Fruit fly (Drosophila melanogaster): ENCODE results near the gene CG31253.
A peak's percentile ranks its signal among the peaks of the same experiment; 100 is the strongest.

Gene CG31253

DNA sequence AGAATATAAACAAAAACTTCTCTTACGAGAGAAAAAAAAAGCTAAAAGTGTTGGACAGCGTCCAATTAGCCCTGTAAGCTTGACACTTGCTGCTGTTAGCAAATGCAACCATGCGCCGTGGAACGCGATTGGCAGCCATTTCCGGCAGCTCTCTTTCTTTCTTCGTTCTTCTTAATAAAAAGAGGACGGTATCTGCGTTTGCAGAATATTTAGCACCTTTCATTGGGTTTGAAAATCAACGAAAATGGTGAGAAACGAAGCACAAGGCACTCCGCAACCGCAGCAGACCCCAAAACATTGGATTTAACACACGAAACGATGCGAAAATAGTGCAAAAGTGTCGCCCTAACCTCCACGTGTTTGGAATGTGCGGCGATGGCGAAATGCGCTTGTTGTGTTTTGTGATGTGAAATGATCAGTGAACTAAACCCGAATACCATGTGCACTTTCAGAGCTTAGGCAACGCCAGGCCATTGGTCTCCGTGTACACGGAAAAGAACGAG lies 37.6 kb downstream of the CG31253 start, which contains the start of gene RpL4 (continued):
- TF ChIP-seq Dp (GFP tag; optimal IDR thresholded peaks at IDR 0.05) = peak; percentile 12
- TF ChIP-seq cad (GFP tag; optimal IDR thresholded peaks at IDR 0.05) = no peak
- peak; percentile 65 for TF ChIP-seq CG13123 (GFP tag; optimal IDR thresholded peaks at IDR 0.05)
- TF ChIP-seq slbo (GFP tag; IDR thresholded peaks at IDR 0.05) = peak; percentile 75
- TF ChIP-seq Side (GFP tag; optimal IDR thresholded peaks at IDR 0.05) = peak; percentile 79

DNA sequence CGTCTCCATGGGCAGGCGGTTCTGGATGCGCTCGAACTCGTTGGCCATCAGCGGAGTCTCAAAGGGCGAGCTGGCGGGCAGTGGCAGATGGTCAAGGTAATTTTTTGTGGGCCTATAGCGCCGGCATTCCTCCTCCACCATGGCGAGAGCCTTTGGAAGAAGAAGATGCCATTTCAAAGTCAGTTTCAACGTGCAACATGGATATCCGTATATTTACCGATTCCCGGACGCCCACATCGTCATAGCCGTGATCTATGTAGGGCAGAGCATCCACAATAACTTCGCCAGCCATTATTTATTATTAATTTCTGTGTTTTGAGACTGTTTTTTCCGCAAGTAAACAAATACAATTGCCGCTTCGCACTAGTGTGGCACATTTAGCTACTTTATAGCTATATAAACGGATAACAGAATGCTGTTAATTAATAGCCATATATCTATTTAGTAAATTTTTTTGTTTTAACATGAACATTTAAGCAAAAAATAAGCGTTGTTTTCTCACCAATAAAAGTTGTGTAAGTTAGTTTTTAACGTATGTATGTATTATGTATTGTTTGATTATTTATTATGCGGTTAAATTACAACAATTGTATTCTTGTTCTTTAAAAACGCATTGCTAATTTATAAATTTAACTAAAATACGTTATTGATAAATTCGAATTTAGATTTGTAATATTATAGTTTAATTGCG lies 38.2 kb downstream of the CG31253 start, which contains the start of gene BCAS2:
Gene BCAS2 (minus strand): TSS at position 375 of the 691 bp plus-strand sequence.
- peak; percentile 68 for TF ChIP-seq CG17385 (GFP tag; optimal IDR thresholded peaks at IDR 0.05)
- peak; percentile 55 for TF ChIP-seq MESR4 (GFP tag; optimal IDR thresholded peaks at IDR 0.05)
- 0 out of 3 replicates have a peak, but pooled peaks have one; percentile 26 for TF ChIP-seq CG34422 (GFP tag; IDR thresholded peaks at IDR 0.05)
- TF ChIP-seq CG10209 (GFP tag; optimal IDR thresholded peaks at IDR 0.05) = no peak
- TF ChIP-seq org-1 (GFP tag; optimal IDR thresholded peaks at IDR 0.05) = no peak
- peak; percentile 89 for TF ChIP-seq Sry-β (GFP tag; optimal IDR thresholded peaks at IDR 0.05)
- no peak for TF ChIP-seq Ets65A (GFP tag)
- TF ChIP-seq MBD-R2 (GFP tag; IDR thresholded peaks at IDR 0.05) = peak; percentile 64

dm6 chr3R:27920883-27921282 lies 39.5 kb downstream of the CG31253 start, which contains the start of gene CG12259:
Gene CG12259, minus strand, starts transcription at chr3R:27921089.
- TF ChIP-seq twi (tag; optimal IDR thresholded peaks at IDR 0.05) (no peak), nerfin-2 (GFP tag; IDR thresholded peaks at IDR 0.05; ENCODE audit: partially characterized antibody) (no peak), CG8388 (GFP tag; optimal IDR thresholded peaks at IDR 0.05) (no peak), gsb (GFP tag; IDR thresholded peaks at IDR 0.05) (no peak), CG13624 (GFP tag; optimal IDR thresholded peaks at IDR 0.05) (no peak), CG13287 (GFP tag; IDR thresholded peaks at IDR 0.05; ENCODE audit: partially characterized antibody) (0 out of 2 replicates have a peak, but pooled peaks have one; percentile 25), Elba2 (GFP tag; optimal IDR thresholded peaks at IDR 0.05) (no peak), knrl (GFP tag; IDR thresholded peaks at IDR 0.05; ENCODE audit: partially characterized antibody) (no peak), Asciz (GFP tag; optimal IDR thresholded peaks at IDR 0.05) (no peak), CG2712 (tag; optimal IDR thresholded peaks at IDR 0.05) (peak; percentile 23), sima (GFP tag; optimal IDR thresholded peaks at IDR 0.05) (no peak), CG10979 (tag; optimal IDR thresholded peaks at IDR 0.05) (no peak), CG15514 (GFP tag; optimal IDR thresholded peaks at IDR 0.05) (no peak), CG2199 (GFP tag; IDR thresholded peaks at IDR 0.05) (no peak), Adf1 (GFP tag; IDR thresholded peaks at IDR 0.05) (no peak), CG43689 (GFP tag; IDR thresholded peaks at IDR 0.05) (no peak), Side (GFP tag; optimal IDR thresholded peaks at IDR 0.05) (no peak), gfzf (GFP tag; optimal IDR thresholded peaks at IDR 0.05) (peak; percentile 56), CG14050 (GFP tag; IDR thresholded peaks at IDR 0.05) (no peak), dati (GFP tag; IDR thresholded peaks at IDR 0.05) (no peak), CG2116 (GFP tag; optimal IDR thresholded peaks at IDR 0.05) (peak; percentile 14), nmo (GFP tag; optimal IDR thresholded peaks at IDR 0.05) (no peak), gem (tag; optimal IDR thresholded peaks at IDR 0.05) (peak; percentile 29), gsb-n (tag; optimal IDR thresholded peaks at IDR 0.05) (peak; percentile 12), otp (GFP tag; IDR thresholded peaks at IDR 0.05) (no peak), Eip74EF (GFP tag; optimal IDR thresholded peaks at IDR 0.05) (no peak), wek (GFP tag; optimal IDR thresholded peaks at IDR 0.05) (peak; percentile 10), ATbp (GFP tag; optimal IDR thresholded peaks at IDR 0.05) (peak; percentile 7), en (GFP tag; optimal IDR thresholded peaks at IDR 0.05) (no peak), zen2 (GFP tag; IDR thresholded peaks at IDR 0.05; ENCODE audit: partially characterized antibody) (no peak), Awh (GFP tag; IDR thresholded peaks at IDR 0.05) (no peak), her (GFP tag; optimal IDR thresholded peaks at IDR 0.05) (no peak), CG13296 (GFP tag; optimal IDR thresholded peaks at IDR 0.05) (no peak), fu2 (GFP tag; optimal IDR thresholded peaks at IDR 0.05) (no peak)
